Worm (Caenorhabditis elegans) whole organism, L1 larva: ENCODE data around the gene cest-5.1.

Experiments used
- C16A3.4 ChIP-seq: fragments of 150-350 bp; optimal IDR thresholded peaks from 2 replicates; lab custom pipeline; 2014; ENCODE audit warnings: missing biosample characterization, missing genetic modification characterization
- C34B4.2 ChIP-seq: sonication (generic microtip); optimal IDR thresholded peaks from 2 replicates; lab custom pipeline; 2017; ENCODE audit warnings: mild to moderate bottlenecking, missing genetic modification characterization, missing compliant biosample characterization
- alr-1 ChIP-seq: fragments of 200-800 bp; sonication (Bioruptor generic); optimal IDR thresholded peaks from 2 replicates; lab custom pipeline; 2018; ENCODE audit warnings: borderline replicate concordance, mild to moderate bottlenecking, missing genetic modification characterization, missing compliant biosample characterization
- ama-1 ChIP-seq: fragments of 150-350 bp; optimal IDR thresholded peaks from 2 replicates; lab custom pipeline; 2014
- ceh-63 ChIP-seq: fragments of 200-800 bp; sonication (Bioruptor generic); optimal IDR thresholded peaks from 2 replicates; lab custom pipeline; 2018; ENCODE audit warnings: mild to moderate bottlenecking, missing genetic modification characterization, missing compliant biosample characterization
- ceh-82 ChIP-seq, 3 experiments: fragments of 150-350 bp in 1 of 3; sonication (generic microtip) in 2 of 3; optimal IDR thresholded peaks; 2 replicates each; lab custom pipeline; 2014 to 2017; ENCODE audit warnings: missing biosample characterization in 3 of 3, missing genetic modification characterization in 3 of 3
- ceh-88 ChIP-seq: fragments of 200-800 bp; sonication (Bioruptor generic); IDR thresholded peaks from 2 replicates; pipeline ENCODE4 v1.3.6; 2022; ENCODE audit warnings: missing genetic modification characterization, missing compliant biosample characterization
- ceh-90 ChIP-seq: sonication (generic microtip); optimal IDR thresholded peaks from 2 replicates; lab custom pipeline; 2016; ENCODE audit warnings: missing genetic modification characterization, missing compliant biosample characterization
- ces-1 ChIP-seq: fragments of 150-350 bp; optimal IDR thresholded peaks from 2 replicates; lab custom pipeline; 2014; ENCODE audit warnings: missing biosample characterization, missing genetic modification reagents, missing genetic modification characterization
- efl-3 ChIP-seq: fragments of 200-800 bp; sonication (Bioruptor generic); optimal IDR thresholded peaks from 2 replicates; lab custom pipeline; 2018; ENCODE audit warnings: mild to moderate bottlenecking, missing genetic modification characterization, missing compliant biosample characterization
- egl-13 ChIP-seq: sonication (generic microtip); optimal IDR thresholded peaks from 2 replicates; lab custom pipeline; 2016; ENCODE audit warnings: missing genotype, missing genetic modification reagents, missing genetic modification characterization, missing compliant biosample characterization
- elt-2 ChIP-seq: sonication (generic microtip); optimal IDR thresholded peaks from 2 replicates; lab custom pipeline; 2016; ENCODE audit warnings: missing genetic modification characterization, mild to moderate bottlenecking, inconsistent platforms, missing compliant biosample characterization, missing genetic modification reagents
- elt-3 ChIP-seq, 6 experiments: fragments of 150-350 bp in 1 of 6; sonication (generic microtip); optimal IDR thresholded peaks; 2 replicates each; lab custom pipeline; 2017 to 2018; ENCODE audit warnings: missing biosample characterization in 6 of 6, missing genetic modification characterization in 6 of 6, inconsistent platforms in 1 of 6
- fkh-10 ChIP-seq: sonication (generic microtip); optimal IDR thresholded peaks from 2 replicates; lab custom pipeline; 2017; ENCODE audit warnings: missing biosample characterization, missing genetic modification reagents, missing genetic modification characterization
- fkh-8 ChIP-seq: sonication (generic microtip); optimal IDR thresholded peaks from 2 replicates; lab custom pipeline; 2016; ENCODE audit warnings: mild to moderate bottlenecking, missing genetic modification characterization, missing compliant biosample characterization
- hlh-17 ChIP-seq: fragments of 200-800 bp; sonication (Bioruptor generic); optimal IDR thresholded peaks from 2 replicates; lab custom pipeline; 2018; ENCODE audit warnings: missing genetic modification characterization, mild to moderate bottlenecking, missing compliant biosample characterization, moderate library complexity, borderline replicate concordance
- irx-1 ChIP-seq: sonication (generic microtip); optimal IDR thresholded peaks from 2 replicates; lab custom pipeline; 2016; ENCODE audit warnings: missing genetic modification characterization, missing compliant biosample characterization
- isw-1 ChIP-seq: fragments of 200-800 bp; sonication (Bioruptor generic); IDR thresholded peaks from 2 replicates; pipeline ENCODE4 v1.3.6; 2022; ENCODE audit warnings: missing genetic modification characterization, missing compliant biosample characterization
- lin-15B ChIP-seq: fragments of 150-350 bp; sonication (generic microtip); optimal IDR thresholded peaks from 3 replicates; lab custom pipeline; 2014; ENCODE audit warnings: missing biosample characterization, missing genetic modification characterization
- lin-35 ChIP-seq, 2 experiments: fragments of 150-350 bp; optimal IDR thresholded peaks; 2 replicates each; lab custom pipeline; 2014; ENCODE audit warnings: missing biosample characterization in 2 of 2, missing genetic modification characterization in 2 of 2, missing genetic modification reagents in 2 of 2
- mab-9 ChIP-seq: fragments of 200-800 bp; sonication (Bioruptor generic); IDR thresholded peaks from 2 replicates; pipeline ENCODE4 v1.3.6; 2022; ENCODE audit warnings: missing genetic modification reagents, missing genetic modification characterization, missing compliant biosample characterization
- mdl-1 ChIP-seq, 2 experiments: fragments of 150-350 bp; optimal IDR thresholded peaks; 2 replicates each; lab custom pipeline; 2014 to 2017; ENCODE audit warnings: missing biosample characterization in 2 of 2, missing genetic modification characterization in 2 of 2, inconsistent platforms in 1 of 2
- mep-1 ChIP-seq: fragments of 150-350 bp; optimal IDR thresholded peaks from 2 replicates; lab custom pipeline; 2014; ENCODE audit warnings: missing biosample characterization, missing genetic modification characterization
- nhr-11 ChIP-seq: fragments of 150-350 bp; optimal IDR thresholded peaks from 2 replicates; lab custom pipeline; 2014; ENCODE audit warnings: missing biosample characterization, missing genetic modification characterization
- nhr-19 ChIP-seq: fragments of 200-800 bp; sonication (Bioruptor generic); conservative IDR thresholded peaks from 2 replicates; pipeline ENCODE4 v1.3.6; 2022; ENCODE audit warnings: missing genetic modification characterization, missing compliant biosample characterization
- nhr-20 ChIP-seq: sonication (generic microtip); optimal IDR thresholded peaks from 2 replicates; lab custom pipeline; 2016; ENCODE audit warnings: mild to moderate bottlenecking, missing genetic modification characterization, missing compliant biosample characterization
- nhr-237 ChIP-seq: fragments of 150-350 bp; optimal IDR thresholded peaks from 2 replicates; lab custom pipeline; 2014; ENCODE audit warnings: missing biosample characterization, missing genetic modification characterization
- nhr-28 ChIP-seq: fragments of 150-350 bp; optimal IDR thresholded peaks from 2 replicates; lab custom pipeline; 2014; ENCODE audit warnings: missing biosample characterization, missing genetic modification characterization
- nhr-71 ChIP-seq: sonication (generic microtip); optimal IDR thresholded peaks from 2 replicates; lab custom pipeline; 2016; ENCODE audit warnings: mild to moderate bottlenecking, missing genetic modification characterization, moderate library complexity, missing compliant biosample characterization
- nhr-77 ChIP-seq: fragments of 150-350 bp; optimal IDR thresholded peaks from 2 replicates; lab custom pipeline; 2014; ENCODE audit warnings: missing biosample characterization, missing genetic modification characterization
- nhr-85 ChIP-seq: sonication (generic microtip); peaks from one replicate; lab custom pipeline; 2016; ENCODE audit warnings: missing genetic modification characterization, inconsistent platforms, missing compliant biosample characterization
- nhr-90 ChIP-seq: sonication (generic microtip); optimal IDR thresholded peaks from 2 replicates; lab custom pipeline; 2016; ENCODE audit warnings: mild to moderate bottlenecking, missing genetic modification characterization, missing compliant biosample characterization; ENCODE audit not compliant: poor library complexity
- pag-3 ChIP-seq: sonication (generic microtip); optimal IDR thresholded peaks from 2 replicates; lab custom pipeline; 2017; ENCODE audit warnings: missing genetic modification characterization, mild to moderate bottlenecking, missing compliant biosample characterization, antibody characterized with exemption, borderline replicate concordance; ENCODE audit not compliant: insufficient read depth
- pax-3 ChIP-seq: fragments of 200-800 bp; sonication (Bioruptor generic); optimal IDR thresholded peaks from 2 replicates; lab custom pipeline; 2018; ENCODE audit warnings: mild to moderate bottlenecking, missing genetic modification characterization, moderate library complexity, missing compliant biosample characterization
- sox-4 ChIP-seq: sonication (generic microtip); optimal IDR thresholded peaks from 2 replicates; lab custom pipeline; 2016; ENCODE audit warnings: missing genetic modification characterization, missing compliant biosample characterization
- swsn-7 ChIP-seq: sonication (generic microtip); optimal IDR thresholded peaks from 2 replicates; lab custom pipeline; 2016; ENCODE audit warnings: missing genetic modification characterization, missing compliant biosample characterization
- unc-86 ChIP-seq: sonication (generic microtip); optimal IDR thresholded peaks from 2 replicates; lab custom pipeline; 2016; ENCODE audit warnings: missing genetic modification characterization, missing compliant biosample characterization
- vab-15 ChIP-seq: sonication (generic microtip); optimal IDR thresholded peaks from 2 replicates; lab custom pipeline; 2017; ENCODE audit warnings: missing genotype, mild to moderate bottlenecking, missing genetic modification characterization, missing compliant biosample characterization
- xbp-1 ChIP-seq: sonication (generic microtip); optimal IDR thresholded peaks from 2 replicates; lab custom pipeline; 2016; ENCODE audit warnings: missing genetic modification characterization, missing compliant biosample characterization
- zag-1 ChIP-seq: fragments of 150-350 bp; optimal IDR thresholded peaks from 2 replicates; lab custom pipeline; 2014; ENCODE audit warnings: missing biosample characterization, missing genetic modification characterization
- zip-4 ChIP-seq: fragments of 200-800 bp; sonication (Bioruptor generic); optimal IDR thresholded peaks from 2 replicates; lab custom pipeline; 2018; ENCODE audit warnings: mild to moderate bottlenecking, missing genetic modification characterization, moderate library complexity, missing compliant biosample characterization
- ztf-4 ChIP-seq: fragments of 150-350 bp; optimal IDR thresholded peaks from 2 replicates; lab custom pipeline; 2014; ENCODE audit warnings: missing biosample characterization, missing genetic modification characterization

The cest-5.1 gene

DNA sequence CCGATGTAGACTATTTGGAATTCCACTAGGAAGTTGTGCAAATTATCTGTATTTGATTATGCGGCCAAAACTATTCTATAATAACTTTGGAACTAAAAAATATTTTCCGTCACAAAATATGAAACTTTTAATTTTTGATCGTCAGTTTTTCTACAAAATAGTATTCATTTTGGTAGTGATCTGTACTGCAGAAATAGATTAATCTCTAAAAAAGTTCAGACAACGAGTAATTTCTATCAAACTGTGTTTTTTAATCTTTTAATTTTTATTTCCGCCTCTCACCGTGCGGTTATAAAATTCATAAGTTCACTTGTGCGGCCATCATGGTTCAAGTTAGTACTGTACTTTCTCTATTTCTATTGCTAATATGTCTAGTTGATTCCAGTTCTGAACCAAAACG, 6.7 kb upstream of the cest-5.1 start, which contains the start of gene C01B10.7:
Gene C01B10.7, plus strand, starts transcription at position 301 of the 400 bp plus-strand sequence.
- no peak for TF ChIP-seq efl-3
- TF ChIP-seq xbp-1 (tag; lab: Kevin White, UChicago) = no peak
- TF ChIP-seq lin-15B (tag; lab: Kevin White, UChicago) = no peak
- TF ChIP-seq mdl-1 (tag; optimal IDR thresholded peaks at IDR 0.05; lab: Kevin White, UChicago) = no peak
- TF ChIP-seq alr-1 = no peak
- TF ChIP-seq zip-4 (GFP tag; lab: Kevin White, UChicago) = no peak
- no peak for TF ChIP-seq pag-3 (tag; lab: Kevin White, UChicago)
- TF ChIP-seq ceh-88 (GFP tag; lab: Robert Waterston, UW) = no peak
- TF ChIP-seq egl-13 (tag; lab: Kevin White, UChicago) = no peak
- TF ChIP-seq sox-4 = no peak
- TF ChIP-seq vab-15 = no peak
- TF ChIP-seq nhr-237 (tag; lab: Kevin White, UChicago) = no peak
- no peak for TF ChIP-seq C34B4.2 (tag; lab: Kevin White, UChicago)
- no peak for TF ChIP-seq lin-35 (GFP tag; optimal IDR thresholded peaks at IDR 0.05; lab: Kevin White, UChicago)
- TF ChIP-seq ceh-63 (GFP tag; lab: Kevin White, UChicago) = no peak
- TF ChIP-seq ztf-4 (tag; lab: Kevin White, UChicago) = no peak
- no peak for TF ChIP-seq swsn-7
- no peak for TF ChIP-seq nhr-11 (tag; lab: Kevin White, UChicago)
- TF ChIP-seq ceh-82 (tag; optimal IDR thresholded peaks at IDR 0.05; lab: Kevin White, UChicago) = no peak
- TF ChIP-seq irx-1 (tag; lab: Kevin White, UChicago) = no peak

DNA sequence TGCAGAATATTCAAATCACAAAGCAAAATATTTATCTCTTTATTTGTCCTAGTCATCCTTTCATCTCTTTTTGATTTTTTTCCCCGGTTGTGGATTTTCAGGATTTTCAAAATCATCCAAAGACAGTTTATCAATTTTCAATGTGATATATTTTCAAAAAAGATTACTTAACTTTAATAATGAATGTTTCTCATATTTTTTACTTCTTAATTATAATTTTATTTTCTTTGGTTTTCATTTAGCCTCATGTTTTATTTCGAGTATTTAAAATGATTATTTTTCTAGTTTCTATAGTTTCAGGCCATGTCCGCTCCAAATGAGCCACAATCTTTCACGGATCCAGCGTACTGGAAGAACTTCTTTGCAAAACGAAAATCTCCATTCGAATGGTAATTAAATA, 3.2 kb upstream of the cest-5.1 start, which contains the start of gene metl-13:
Gene metl-13, plus strand, starts transcription at position 301 of the 400 bp plus-strand sequence.
- TF ChIP-seq pax-3 (tag; lab: Kevin White, UChicago) (no peak), nhr-19 (GFP tag; lab: Robert Waterston, UW) (no peak), ceh-90 (no peak), lin-35 (GFP tag; optimal IDR thresholded peaks at IDR 0.05; lab: Kevin White, UChicago) (no peak), zag-1 (no peak), pag-3 (tag; lab: Kevin White, UChicago) (no peak), hlh-17 (GFP tag; lab: Kevin White, UChicago) (no peak), sox-4 (no peak), isw-1 (GFP tag; lab: Robert Waterston, UW) (no peak), nhr-77 (no peak)

DNA sequence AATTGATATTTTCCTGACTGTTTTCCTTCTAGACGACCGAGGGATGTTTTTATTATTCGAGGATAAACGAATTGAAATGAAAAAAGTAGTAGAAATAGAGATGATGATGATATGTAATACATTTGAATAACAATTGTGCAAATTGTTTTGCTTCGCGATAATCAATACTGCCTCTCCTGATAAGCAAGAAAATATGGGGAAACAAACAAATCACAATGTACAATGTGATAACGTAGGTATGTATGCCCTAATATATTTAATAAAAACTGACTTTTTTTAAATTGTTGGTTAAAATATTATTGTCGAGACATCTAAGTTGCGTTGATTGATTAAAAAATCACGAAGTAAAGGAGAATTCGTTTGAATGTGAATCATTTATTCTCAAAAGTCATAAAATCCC, 3.8 kb downstream of the cest-5.1 start, which contains the start of gene cest-5.2:
Gene cest-5.2, minus strand, starts transcription at position 128 of the 400 bp plus-strand sequence.
- TF ChIP-seq nhr-90 (peak; percentile 9), alr-1 (no peak), elt-2 (tag; lab: Kevin White, UChicago) (peak; percentile 51)

DNA sequence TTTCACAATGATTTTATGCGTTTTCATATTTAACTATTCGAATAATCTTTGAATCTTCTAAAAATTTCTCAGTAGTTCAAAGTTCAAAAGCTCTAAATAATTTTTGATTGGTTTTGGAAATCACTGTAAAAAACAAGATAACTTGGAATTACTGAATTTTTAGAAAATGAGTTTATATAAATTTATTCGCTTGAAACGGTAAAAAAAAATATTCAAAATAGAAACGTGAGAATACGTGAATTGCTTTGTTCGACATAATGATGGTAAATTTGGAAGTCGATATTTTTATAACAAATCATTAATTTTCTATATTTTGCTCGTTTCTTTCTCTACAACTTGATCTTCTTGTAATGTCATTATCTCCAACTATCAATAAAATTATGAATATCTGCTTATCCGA, 8.2 kb downstream of the cest-5.1 start, which contains the start of gene C01B10.44:
Gene C01B10.44, plus strand, starts transcription at position 301 of the 400 bp plus-strand sequence.
- TF ChIP-seq ces-1 (GFP tag; lab: Kevin White, UChicago) (no peak), alr-1 (no peak), C16A3.4 (tag; lab: Kevin White, UChicago) (no peak), fkh-10 (GFP tag; lab: Kevin White, UChicago) (no peak), nhr-71 (no peak), nhr-85 (tag; lab: Kevin White, UChicago) (no peak), lin-15B (tag; lab: Kevin White, UChicago) (no peak), mab-9 (no peak), mep-1 (tag; lab: Kevin White, UChicago) (no peak), nhr-20 (tag; lab: Kevin White, UChicago) (no peak), unc-86 (tag; lab: Kevin White, UChicago) (no peak), ceh-90 (no peak), elt-3 (tag; optimal IDR thresholded peaks at IDR 0.05; lab: Kevin White, UChicago) (no peak), fkh-8 (tag; lab: Kevin White, UChicago) (no peak), ama-1 (lab: Kevin White, UChicago) (no peak), nhr-28 (tag; lab: Kevin White, UChicago) (no peak), C34B4.2 (tag; lab: Kevin White, UChicago) (no peak)
